Fruit fly (Drosophila melanogaster): ENCODE measurements around the gene Eip74EF.

Gene Eip74EF

DNA sequence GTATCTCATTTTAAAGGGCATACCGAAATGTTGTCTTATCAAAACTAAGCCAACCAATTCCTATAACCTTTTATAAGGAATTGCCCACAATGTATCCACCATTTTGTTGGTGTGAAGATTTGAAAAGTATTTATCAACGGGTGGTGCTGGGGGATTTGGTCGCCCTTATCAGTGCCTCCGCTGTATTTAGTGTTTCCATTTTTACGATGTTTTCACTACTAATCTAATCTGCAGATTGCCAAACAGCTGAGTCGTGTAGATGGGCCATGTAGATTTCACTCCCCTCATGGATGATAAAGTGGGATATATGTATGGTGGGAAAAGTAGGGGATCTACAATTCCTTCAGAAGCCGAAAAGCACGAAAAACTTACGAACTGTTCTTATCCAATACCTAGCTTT lies 87.7 kb downstream of the Eip74EF start (continued):
- no peak for TF ChIP-seq tll (GFP tag; optimal IDR thresholded peaks at IDR 0.05)
- no peak for TF ChIP-seq CG4707 (GFP tag; optimal IDR thresholded peaks at IDR 0.05)
- peak; percentile 95 for TF ChIP-seq grn (GFP tag; optimal IDR thresholded peaks at IDR 0.05)
- TF ChIP-seq Med (GFP tag) = no peak
- peak; percentile 5 for TF ChIP-seq Hmr (GFP tag; optimal IDR thresholded peaks at IDR 0.05)
- TF ChIP-seq Vsx1 (GFP tag; optimal IDR thresholded peaks at IDR 0.05) = no peak
- TF ChIP-seq PHDP (tag; optimal IDR thresholded peaks at IDR 0.05) = peak; percentile 9
- no peak for TF ChIP-seq CG10565 (GFP tag; optimal IDR thresholded peaks at IDR 0.05)
- no peak for TF ChIP-seq CG18599 (GFP tag; optimal IDR thresholded peaks at IDR 0.05)
- no peak for TF ChIP-seq tup (GFP tag; optimal IDR thresholded peaks at IDR 0.05)
- peak in 1 of 2 experiments; percentile 40 for TF ChIP-seq eve (GFP tag; optimal IDR thresholded peaks at IDR 0.05)
- no peak for TF ChIP-seq CG15073 (GFP tag; optimal IDR thresholded peaks at IDR 0.05)
- peak in 1 of 2 experiments; percentile 46 for TF ChIP-seq Hr78 (GFP tag; optimal IDR thresholded peaks at IDR 0.05)
- peak; percentile 6 for TF ChIP-seq salm (tag; optimal IDR thresholded peaks at IDR 0.05)
- no peak for TF ChIP-seq zfh1 (GFP tag; IDR thresholded peaks at IDR 0.05)
- TF ChIP-seq Mes4 (GFP tag; optimal IDR thresholded peaks at IDR 0.05) = no peak
- TF ChIP-seq odd (GFP tag; optimal IDR thresholded peaks at IDR 0.05) = peak; percentile 25
- TF ChIP-seq Nf-YB (GFP tag; optimal IDR thresholded peaks at IDR 0.05) = no peak
- peak; percentile 28 for TF ChIP-seq CG13424 (tag; optimal IDR thresholded peaks at IDR 0.05)
- no peak for TF ChIP-seq CG16863 (GFP tag; optimal IDR thresholded peaks at IDR 0.05)
- TF ChIP-seq CG2712 (tag; optimal IDR thresholded peaks at IDR 0.05) = no peak
- no peak for TF ChIP-seq Lim3 (GFP tag; IDR thresholded peaks at IDR 0.05)
- no peak for TF ChIP-seq tap (tag; optimal IDR thresholded peaks at IDR 0.05)
- no peak for TF ChIP-seq jing (GFP tag; optimal IDR thresholded peaks at IDR 0.05)
- no peak for TF ChIP-seq ftz-f1 (GFP tag; optimal IDR thresholded peaks at IDR 0.05)
- no peak for TF ChIP-seq CG16815 (GFP tag; optimal IDR thresholded peaks at IDR 0.05)
- TF ChIP-seq CG8089 (GFP tag; optimal IDR thresholded peaks at IDR 0.05) = no peak
- TF ChIP-seq lbe (GFP tag; optimal IDR thresholded peaks at IDR 0.05) = no peak
- peak; percentile 63 for TF ChIP-seq CG10543 (GFP tag; optimal IDR thresholded peaks at IDR 0.05)
- TF ChIP-seq Lpt (GFP tag; optimal IDR thresholded peaks at IDR 0.05) = no peak
- TF ChIP-seq al (GFP tag; IDR thresholded peaks at IDR 0.05) = no peak
- no peak for TF ChIP-seq Fer3 (tag; optimal IDR thresholded peaks at IDR 0.05)
- no peak for TF ChIP-seq row (GFP tag; IDR thresholded peaks at IDR 0.05)
- no peak for TF ChIP-seq fd3F (GFP tag; optimal IDR thresholded peaks at IDR 0.05)
- TF ChIP-seq gcm (GFP tag; optimal IDR thresholded peaks at IDR 0.05) = no peak
- no peak for TF ChIP-seq CG14965 (GFP tag; optimal IDR thresholded peaks at IDR 0.05; ENCODE audit: borderline replicate concordance)
- TF ChIP-seq CG4328 (GFP tag; optimal IDR thresholded peaks at IDR 0.05) = peak; percentile 32
- TF ChIP-seq CG17361 (GFP tag; IDR thresholded peaks at IDR 0.05) = no peak
- no peak for TF ChIP-seq sim (GFP tag; IDR thresholded peaks at IDR 0.05)
- TF ChIP-seq CG12071 (GFP tag; optimal IDR thresholded peaks at IDR 0.05) = peak; percentile 50
- TF ChIP-seq CG13296 (GFP tag; optimal IDR thresholded peaks at IDR 0.05) = peak; percentile 70
- no peak for TF ChIP-seq ssp (GFP tag; IDR thresholded peaks at IDR 0.05)
- TF ChIP-seq psq (GFP tag; optimal IDR thresholded peaks at IDR 0.05) = no peak
- no peak for TF ChIP-seq CG11560 (tag; IDR thresholded peaks at IDR 0.05)
- TF ChIP-seq CG34376 (GFP tag; optimal IDR thresholded peaks at IDR 0.05) = peak; percentile 98
- no peak for TF ChIP-seq CG7928 (GFP tag; optimal IDR thresholded peaks at IDR 0.05)
- TF ChIP-seq lmd (GFP tag; IDR thresholded peaks at IDR 0.05) = no peak
- TF ChIP-seq aop (GFP tag; IDR thresholded peaks at IDR 0.05) = no peak
- no peak for TF ChIP-seq CG12299 (tag; optimal IDR thresholded peaks at IDR 0.05)
- TF ChIP-seq Fer1 (GFP tag; optimal IDR thresholded peaks at IDR 0.05) = peak; percentile 25
- no peak for TF ChIP-seq D19B (GFP tag; optimal IDR thresholded peaks at IDR 0.05)
